Worm (Caenorhabditis elegans) whole organism, L4 larva: ENCODE results near the gene ecps-1.
A peak's percentile ranks its signal among the peaks of the same experiment; 100 is the strongest.

Source experiments
- D1046.2 ChIP-seq: fragments of 200-800 bp; sonication (Bioruptor generic); IDR thresholded peaks from 2 replicates; pipeline ENCODE4 v1.3.6; 2022; ENCODE audit warnings: missing genetic modification characterization, missing compliant biosample characterization
- F37D6.2 ChIP-seq: sonication (generic microtip); optimal IDR thresholded peaks from 2 replicates; lab custom pipeline; 2016; ENCODE audit warnings: mild to moderate bottlenecking, missing genetic modification characterization, missing compliant biosample characterization
- F44E2.7 ChIP-seq: fragments of 200-800 bp; sonication (Bioruptor generic); IDR thresholded peaks from 2 replicates; pipeline ENCODE4 v2.1.2; 2022; ENCODE audit warnings: missing genetic modification characterization, missing compliant biosample characterization
- T26A8.4 ChIP-seq: fragments of 200-800 bp; sonication (Bioruptor generic); IDR thresholded peaks from 2 replicates; pipeline ENCODE4 v1.3.6; 2022; ENCODE audit warnings: missing genetic modification characterization, missing compliant biosample characterization
- Y105C5A.15 ChIP-seq: fragments of 200-800 bp; sonication (Bioruptor generic); IDR thresholded peaks from 2 replicates; pipeline ENCODE4 v1.3.6; 2022; ENCODE audit warnings: missing genetic modification characterization, missing compliant biosample characterization
- ZK546.5 ChIP-seq, 2 experiments: sonication (generic microtip); optimal IDR thresholded peaks; 2 replicates each; lab custom pipeline; 2017; ENCODE audit warnings: missing biosample characterization in 2 of 2, missing genetic modification characterization in 2 of 2
- attf-4 ChIP-seq: sonication (generic microtip); optimal IDR thresholded peaks from 3 replicates; lab custom pipeline; 2017; ENCODE audit warnings: missing biosample characterization, missing genetic modification characterization
- ceh-44 ChIP-seq: fragments of 200-800 bp; sonication (Bioruptor generic); IDR thresholded peaks from 2 replicates; pipeline ENCODE4 v1.3.6; 2022; ENCODE audit warnings: missing genetic modification reagents, missing genetic modification characterization, missing compliant biosample characterization
- ces-1 ChIP-seq: fragments of 150-350 bp; sonication (generic microtip); optimal IDR thresholded peaks from 4 replicates; lab custom pipeline; 2014; ENCODE audit warnings: missing biosample characterization, missing genetic modification reagents, missing genetic modification characterization
- ctbp-1 ChIP-seq: fragments of 200-800 bp; sonication (Bioruptor generic); IDR thresholded peaks from 2 replicates; pipeline ENCODE4 v1.3.6; 2022; ENCODE audit warnings: missing genetic modification reagents, missing genetic modification characterization, missing compliant biosample characterization
- daf-16 ChIP-seq, 3 experiments: sonication (generic microtip); optimal IDR thresholded peaks; 2 replicates each; lab custom pipeline; 2016 to 2017; ENCODE audit warnings: missing genetic modification characterization in 3 of 3, missing genetic modification reagents in 3 of 3, mild to moderate bottlenecking in 2 of 3, missing compliant biosample characterization in 2 of 3, missing biosample characterization in 1 of 3, moderate library complexity in 1 of 3
- dmd-6 ChIP-seq: fragments of 200-800 bp; sonication (Bioruptor generic); IDR thresholded peaks from 2 replicates; pipeline ENCODE4 v1.3.6; 2022; ENCODE audit warnings: missing genetic modification reagents, missing genetic modification characterization, missing compliant biosample characterization
- dmd-9 ChIP-seq: fragments of 200-800 bp; sonication (Bioruptor generic); IDR thresholded peaks from 2 replicates; pipeline ENCODE4 v1.3.6; 2022; ENCODE audit warnings: missing genetic modification reagents, missing genetic modification characterization, missing compliant biosample characterization
- dpl-1 ChIP-seq: fragments of 150-350 bp; optimal IDR thresholded peaks from 2 replicates; lab custom pipeline; 2014; ENCODE audit warnings: missing biosample characterization, missing genetic modification reagents, missing genetic modification characterization
- egl-43 ChIP-seq: fragments of 200-800 bp; sonication (Bioruptor generic); IDR thresholded peaks from 2 replicates; pipeline ENCODE4 v1.3.6; 2022; ENCODE audit warnings: missing genetic modification reagents, missing genetic modification characterization, missing compliant biosample characterization
- fkh-10 ChIP-seq: fragments of 150-350 bp; optimal IDR thresholded peaks from 2 replicates; lab custom pipeline; 2014; ENCODE audit warnings: missing biosample characterization, missing genetic modification reagents, missing genetic modification characterization
- hif-1 ChIP-seq, 2 experiments: sonication (generic microtip); optimal IDR thresholded peaks; 2 replicates each; lab custom pipeline; 2016 to 2017; ENCODE audit warnings: missing compliant biosample characterization in 2 of 2, missing genetic modification characterization in 2 of 2, missing genetic modification reagents in 2 of 2, missing genotype in 2 of 2, mild to moderate bottlenecking in 1 of 2
- hlh-30 ChIP-seq: sonication (generic microtip); optimal IDR thresholded peaks from 2 replicates; lab custom pipeline; 2017; ENCODE audit warnings: antibody characterized with exemption, mild to moderate bottlenecking, missing genetic modification characterization, missing compliant biosample characterization; ENCODE audit not compliant: insufficient read depth
- hmg-1.1 ChIP-seq: fragments of 200-800 bp; sonication (Bioruptor generic); IDR thresholded peaks from 2 replicates; pipeline ENCODE4 v1.3.6; 2022; ENCODE audit warnings: missing genetic modification reagents, missing genetic modification characterization, missing compliant biosample characterization
- lim-7 ChIP-seq: fragments of 200-800 bp; sonication (Bioruptor generic); IDR thresholded peaks from 2 replicates; pipeline ENCODE4 v1.3.6; 2022; ENCODE audit warnings: missing genetic modification characterization, missing compliant biosample characterization
- lin-15B ChIP-seq: fragments of 150-350 bp; sonication (generic microtip); optimal IDR thresholded peaks from 3 replicates; lab custom pipeline; 2014; ENCODE audit warnings: missing biosample characterization, missing genetic modification characterization
- lin-38 ChIP-seq: fragments of 200-800 bp; sonication (Bioruptor generic); IDR thresholded peaks from 2 replicates; pipeline ENCODE4 v1.3.6; 2022; ENCODE audit warnings: missing genetic modification reagents, missing genetic modification characterization, missing compliant biosample characterization
- lsy-2 ChIP-seq, 2 experiments: fragments of 150-350 bp in 1 of 2; sonication (generic microtip) in 1 of 2; optimal IDR thresholded peaks; 2 replicates each; lab custom pipeline; 2014 to 2017; ENCODE audit warnings: missing biosample characterization in 2 of 2, missing genetic modification characterization in 2 of 2
- madf-9 ChIP-seq: fragments of 200-800 bp; sonication (Bioruptor generic); conservative IDR thresholded peaks from 2 replicates; pipeline ENCODE4 v1.3.6; 2022; ENCODE audit warnings: missing genetic modification reagents, missing genetic modification characterization, missing compliant biosample characterization
- mes-2 ChIP-seq: sonication (generic microtip); optimal IDR thresholded peaks from 2 replicates; lab custom pipeline; 2016; ENCODE audit warnings: missing genotype, mild to moderate bottlenecking, missing genetic modification characterization, missing compliant biosample characterization; ENCODE audit not compliant: poor library complexity, severe bottlenecking
- nhr-11 ChIP-seq: fragments of 150-350 bp; optimal IDR thresholded peaks from 2 replicates; lab custom pipeline; 2014; ENCODE audit warnings: missing biosample characterization, missing genetic modification characterization
- nhr-6 ChIP-seq: fragments of 150-350 bp; optimal IDR thresholded peaks from 2 replicates; lab custom pipeline; 2014; ENCODE audit warnings: missing biosample characterization, missing genetic modification characterization
- nhr-76 ChIP-seq: fragments of 150-350 bp; optimal IDR thresholded peaks from 2 replicates; lab custom pipeline; 2014; ENCODE audit warnings: missing biosample characterization, missing genetic modification characterization
- rbr-2 ChIP-seq: sonication (generic microtip); optimal IDR thresholded peaks from 2 replicates; lab custom pipeline; 2016; ENCODE audit warnings: missing genotype, missing genetic modification characterization, missing compliant biosample characterization
- saeg-2 ChIP-seq: fragments of 200-800 bp; sonication (Bioruptor generic); IDR thresholded peaks from 2 replicates; pipeline ENCODE4 v1.3.6; 2022; ENCODE audit warnings: missing genetic modification reagents, missing genetic modification characterization, missing compliant biosample characterization
- tag-97 ChIP-seq: fragments of 200-800 bp; sonication (Bioruptor generic); IDR thresholded peaks from 2 replicates; pipeline ENCODE4 v1.3.6; 2022; ENCODE audit warnings: missing genetic modification characterization, missing compliant biosample characterization
- tra-1 ChIP-seq: fragments of 200-800 bp; sonication (Bioruptor generic); IDR thresholded peaks from 2 replicates; pipeline ENCODE4 v1.3.6; 2022; ENCODE audit warnings: missing genetic modification reagents, missing genetic modification characterization, missing compliant biosample characterization
- unc-62 ChIP-seq, 3 experiments: fragments of 150-350 bp in 1 of 3; sonication (generic microtip); optimal IDR thresholded peaks in 2 of 3; peaks in 1 of 3; 1 replicate in 1 of 3; 2 replicates in 2 of 3; lab custom pipeline; 2014 to 2017; ENCODE audit warnings: missing biosample characterization in 3 of 3, missing genetic modification characterization in 3 of 3, missing genetic modification reagents in 3 of 3, missing genotype in 1 of 3
- vab-7 ChIP-seq: fragments of 200-800 bp; sonication (Bioruptor generic); IDR thresholded peaks from 2 replicates; pipeline ENCODE4 v1.3.6; 2022; ENCODE audit warnings: missing genetic modification reagents, missing genetic modification characterization, missing compliant biosample characterization

Gene ecps-1

ce11 chrIII:10435938-10436842 is 24.2 kb downstream of the ecps-1 start, which contains the start of the genes smrd-1 and enu-3.1 (continued):
- TF ChIP-seq lim-7 (GFP tag; lab: Robert Waterston, UW) (peak; percentile 62; the same call in 1 of the 2 replicates), rbr-2 (tag; lab: Kevin White, UChicago) (peak; percentile 72), F37D6.2 (peak; percentile 82), fkh-10 (GFP tag; lab: Kevin White, UChicago) (peak; percentile 8), lin-38 (GFP tag; lab: Robert Waterston, UW) (peak; percentile 89), egl-43 (GFP tag; lab: Robert Waterston, UW) (peak; percentile 20; the same call in 1 of the 2 replicates), vab-7 (peak; percentile 76), hmg-1.1 (GFP tag; lab: Robert Waterston, UW) (peak; percentile 73), hlh-30 (tag; lab: Kevin White, UChicago) (peak; percentile 39), T26A8.4 (GFP tag; lab: Robert Waterston, UW) (peak; percentile 30; the same call in 1 of the 2 replicates), ctbp-1 (GFP tag; lab: Robert Waterston, UW) (peak; percentile 81), dpl-1 (GFP tag; lab: Kevin White, UChicago) (peak; percentile 62), ceh-44 (GFP tag; lab: Robert Waterston, UW) (peak; percentile 83), D1046.2 (GFP tag; lab: Robert Waterston, UW) (0 out of 2 replicates have a peak, but pooled peaks have one; percentile 66)
- TF ChIP-seq, all 104 proteins: peak for 32; not testable (repeated sequence) for 72

ce11 chrIII:10432104-10432503 is 28.2 kb downstream of the ecps-1 start:
- TF ChIP-seq nhr-11 (tag; lab: Kevin White, UChicago) (peak; percentile 41), egl-43 (GFP tag; lab: Robert Waterston, UW) (0 out of 2 replicates have a peak, but pooled peaks have one; percentile 66), vab-7 (no peak), lsy-2 (tag; optimal IDR thresholded peaks at IDR 0.05; lab: Kevin White, UChicago) (peak in 1 of 2 experiments; percentile 20), rbr-2 (tag; lab: Kevin White, UChicago) (peak; percentile 13), dmd-9 (0 out of 2 replicates have a peak, but pooled peaks have one; percentile 28), saeg-2 (GFP tag; lab: Robert Waterston, UW) (no peak), ces-1 (no peak), tag-97 (no peak), hmg-1.1 (GFP tag; lab: Robert Waterston, UW) (no peak), hif-1 (tag; optimal IDR thresholded peaks at IDR 0.05; lab: Kevin White, UChicago) (no peak), mes-2 (tag; lab: Kevin White, UChicago) (no peak), D1046.2 (GFP tag; lab: Robert Waterston, UW) (no peak), ceh-44 (GFP tag; lab: Robert Waterston, UW) (peak; percentile 52; the same call in 1 of the 2 replicates), daf-16 (GFP tag; optimal IDR thresholded peaks at IDR 0.05; lab: Kevin White, UChicago) (no peak), daf-16 (tag; optimal IDR thresholded peaks at IDR 0.05; lab: Kevin White, UChicago) (peak; percentile 18), unc-62 (GFP tag; optimal IDR thresholded peaks at IDR 0.05 in 1 of 2; lab: Kevin White, UChicago) (peak in 1 of 2 experiments; percentile 18), unc-62 (tag; optimal IDR thresholded peaks at IDR 0.05; lab: Kevin White, UChicago) (no peak)
- TF ChIP-seq, all 104 proteins: peak for 8

- TF ChIP-seq Y105C5A.15: no peak
- no peak for TF ChIP-seq madf-9 (GFP tag; lab: Robert Waterston, UW)
- TF ChIP-seq dpl-1 (GFP tag; lab: Kevin White, UChicago): no peak
- TF ChIP-seq nhr-76 (tag; lab: Kevin White, UChicago): no peak
- TF ChIP-seq tra-1: no peak
- no peak for TF ChIP-seq nhr-6 (tag; lab: Kevin White, UChicago)
- TF ChIP-seq dmd-6: no peak
- no peak for TF ChIP-seq attf-4 (tag; lab: Kevin White, UChicago)
- no peak for TF ChIP-seq lin-15B
- no peak for TF ChIP-seq ZK546.5 (tag; optimal IDR thresholded peaks at IDR 0.05; lab: Kevin White, UChicago)
- no peak for TF ChIP-seq mes-2 (tag; lab: Kevin White, UChicago)
- no peak for TF ChIP-seq hmg-1.1 (GFP tag; lab: Robert Waterston, UW)
- no peak for TF ChIP-seq unc-62 (GFP tag; optimal IDR thresholded peaks at IDR 0.05 in 1 of 2; lab: Kevin White, UChicago)
- no peak for TF ChIP-seq unc-62 (tag; optimal IDR thresholded peaks at IDR 0.05; lab: Kevin White, UChicago)
- TF ChIP-seq lin-38 (GFP tag; lab: Robert Waterston, UW): no peak
- TF ChIP-seq F44E2.7 (GFP tag; lab: Robert Waterston, UW): no peak
These were observed 32.5 kb downstream of the ecps-1 start, which contains the start of gene prp-3 for ce11 chrIII:10427882-10428281. Gene prp-3, minus strand, starts transcription at chrIII:10427982.
